Fruit fly (Drosophila melanogaster) whole organism, embryonic: ENCODE data around the gene DENR.

Source experiments
- CG13123 ChIP-seq: fragments of 200-800 bp; sonication (Bioruptor generic); optimal IDR thresholded peaks from 2 replicates; lab custom pipeline; 2016; ENCODE audit warnings: missing biosample characterization, missing genetic modification characterization
- seq ChIP-seq: fragments of 200-800 bp; sonication (Bioruptor generic); IDR thresholded peaks from 2 replicates; pipeline ENCODE4 v1.3.6; 2022; ENCODE audit warnings: missing biosample characterization, missing genetic modification characterization

- no peak for TF ChIP-seq CG13123 (GFP tag; lab: Kevin White, UChicago)
- TF ChIP-seq seq = no peak
Measured at dm6 chrX:16909297-16909696, 22.9 kb upstream of the DENR start.
